Worm (Caenorhabditis elegans): ENCODE measurements around the gene hpo-36.

- no peak for TF ChIP-seq scrt-1 (GFP tag; IDR thresholded peaks at IDR 0.05)
- no peak for TF ChIP-seq flt-1 (GFP tag; IDR thresholded peaks at IDR 0.05)
- TF ChIP-seq hnd-1 (tag; optimal IDR thresholded peaks at IDR 0.05): no peak
- no peak for TF ChIP-seq ama-1 (optimal IDR thresholded peaks at IDR 0.05)
- TF ChIP-seq ets-7 (tag; optimal IDR thresholded peaks at IDR 0.05): no peak
- no peak for TF ChIP-seq tra-4 (tag; optimal IDR thresholded peaks at IDR 0.05)
- no peak for TF ChIP-seq sea-1 (GFP tag; conservative IDR thresholded peaks at IDR 0.05)
- no peak for TF ChIP-seq F13C5.2 (tag; optimal IDR thresholded peaks at IDR 0.05)
Measured at ce11 chrV:3685790-3686208, 53.4 kb downstream of the hpo-36 start, which contains the start of gene W08A12.2.

All from whole organism, early embryonic.